Fruit fly (Drosophila melanogaster) whole organism, embryonic: Measurements from ENCODE around the gene CG43850.

ENCODE experiments used
- Adf1 ChIP-seq: fragments of 200-800 bp; sonication (Bioruptor generic); IDR thresholded peaks from 2 replicates; pipeline ENCODE4 v1.3.6; 2022; ENCODE audit warnings: missing biosample characterization, missing genetic modification characterization
- B-H1 ChIP-seq: fragments of 200-800 bp; sonication (Bioruptor generic); IDR thresholded peaks from 3 replicates; pipeline ENCODE4 v1.3.6; 2022; ENCODE audit warnings: missing biosample characterization, missing genetic modification characterization
- CG10565 ChIP-seq: fragments of 200-800 bp; sonication (Bioruptor generic); optimal IDR thresholded peaks from 3 replicates; lab custom pipeline; 2016; ENCODE audit warnings: missing biosample characterization, mild to moderate bottlenecking, missing genetic modification characterization
- CG10979 ChIP-seq: fragments of 200-800 bp; sonication (Bioruptor generic); optimal IDR thresholded peaks from 2 replicates; lab custom pipeline; 2018; ENCODE audit warnings: missing biosample characterization, mild to moderate bottlenecking, missing genetic modification characterization, moderate library complexity
- CG11504 ChIP-seq: fragments of 200-800 bp; sonication (Bioruptor generic); optimal IDR thresholded peaks from 3 replicates; lab custom pipeline; 2019; ENCODE audit warnings: missing biosample characterization, mild to moderate bottlenecking, missing genetic modification characterization, moderate library complexity
- CG11695 ChIP-seq: fragments of 200-800 bp; sonication (Bioruptor generic); IDR thresholded peaks from 3 replicates; pipeline ENCODE4 v1.3.6; 2022; ENCODE audit warnings: missing biosample characterization, missing genetic modification characterization
- CG12071 ChIP-seq: fragments of 200-800 bp; sonication (Bioruptor generic); optimal IDR thresholded peaks from 3 replicates; lab custom pipeline; 2018; ENCODE audit warnings: missing biosample characterization, mild to moderate bottlenecking, missing genetic modification characterization
- CG12236 ChIP-seq: fragments of 200-800 bp; sonication (Bioruptor generic); optimal IDR thresholded peaks from 2 replicates; lab custom pipeline; 2016; ENCODE audit warnings: missing biosample characterization, missing genetic modification characterization
- CG12659 ChIP-seq: fragments of 200-800 bp; sonication (Bioruptor generic); optimal IDR thresholded peaks from 3 replicates; lab custom pipeline; 2017; ENCODE audit warnings: mild to moderate bottlenecking, missing biosample characterization, missing genetic modification reagents, missing genetic modification characterization
- CG1603 ChIP-seq: fragments of 200-800 bp; sonication (Bioruptor generic); optimal IDR thresholded peaks from 2 replicates; lab custom pipeline; 2019; ENCODE audit warnings: missing biosample characterization, mild to moderate bottlenecking, missing genetic modification characterization, moderate library complexity
- CG17359 ChIP-seq: fragments of 200-800 bp; sonication (Bioruptor generic); optimal IDR thresholded peaks from 3 replicates; lab custom pipeline; 2018; ENCODE audit warnings: missing biosample characterization, mild to moderate bottlenecking, missing genetic modification characterization, moderate library complexity
- CG17912 ChIP-seq: fragments of 200-800 bp; sonication (Bioruptor generic); optimal IDR thresholded peaks from 2 replicates; lab custom pipeline; 2018; ENCODE audit warnings: missing biosample characterization, mild to moderate bottlenecking, missing genetic modification characterization
- CG1792 ChIP-seq: fragments of 200-800 bp; sonication (Bioruptor generic); optimal IDR thresholded peaks from 2 replicates; lab custom pipeline; 2016; ENCODE audit warnings: missing biosample characterization, missing genetic modification characterization
- CG30403 ChIP-seq: fragments of 200-800 bp; sonication (Bioruptor generic); optimal IDR thresholded peaks from 3 replicates; lab custom pipeline; 2016; ENCODE audit warnings: missing biosample characterization, missing genetic modification characterization
- CG33213 ChIP-seq: fragments of 200-800 bp; sonication (Bioruptor generic); optimal IDR thresholded peaks from 3 replicates; lab custom pipeline; 2016; ENCODE audit warnings: missing biosample characterization, missing genetic modification characterization
- CG4282 ChIP-seq: fragments of 200-800 bp; sonication (Bioruptor generic); optimal IDR thresholded peaks from 2 replicates; lab custom pipeline; 2016; ENCODE audit warnings: missing biosample characterization, missing genetic modification characterization
- CG43689 ChIP-seq: fragments of 200-800 bp; sonication (Bioruptor generic); IDR thresholded peaks from 2 replicates; pipeline ENCODE4 v1.3.6; 2022; ENCODE audit warnings: missing biosample characterization, missing genetic modification characterization
- CG6175 ChIP-seq: fragments of 200-800 bp; sonication (Bioruptor generic); IDR thresholded peaks from 3 replicates; pipeline ENCODE4 v1.3.6; 2022; ENCODE audit warnings: missing biosample characterization, missing genetic modification characterization
- CG6683 ChIP-seq: fragments of 200-800 bp; sonication (Bioruptor generic); optimal IDR thresholded peaks from 2 replicates; lab custom pipeline; 2017; ENCODE audit warnings: missing biosample characterization, mild to moderate bottlenecking, missing genetic modification characterization, missing genetic modification reagents
- CG6854 ChIP-seq: fragments of 200-800 bp; sonication (Bioruptor generic); optimal IDR thresholded peaks from 3 replicates; lab custom pipeline; 2017; ENCODE audit warnings: missing biosample characterization, mild to moderate bottlenecking, missing genetic modification characterization
- D19A ChIP-seq: fragments of 200-800 bp; optimal IDR thresholded peaks from 3 replicates; lab custom pipeline; 2019; ENCODE audit warnings: missing biosample characterization, mild to moderate bottlenecking, missing genetic modification characterization, moderate library complexity
- HHEX ChIP-seq: fragments of 200-800 bp; sonication (Bioruptor generic); optimal IDR thresholded peaks from 3 replicates; lab custom pipeline; 2017; ENCODE audit warnings: missing biosample characterization, mild to moderate bottlenecking, missing genetic modification characterization, missing genetic modification reagents
- HLH4C ChIP-seq: fragments of 200-800 bp; sonication (Bioruptor generic); IDR thresholded peaks from 3 replicates; pipeline ENCODE4 v1.3.6; 2022; ENCODE audit warnings: missing biosample characterization, missing genetic modification characterization; ENCODE audit not compliant: partially characterized antibody
- Hmr ChIP-seq: fragments of 200-800 bp; sonication (Bioruptor generic); optimal IDR thresholded peaks from 3 replicates; lab custom pipeline; 2017; ENCODE audit warnings: mild to moderate bottlenecking, missing biosample characterization, missing genetic modification reagents, missing genetic modification characterization
- MBD-R2 ChIP-seq: fragments of 200-800 bp; sonication (Bioruptor generic); IDR thresholded peaks from 2 replicates; pipeline ENCODE4 v1.3.6; 2022; ENCODE audit warnings: missing biosample characterization, missing genetic modification characterization
- Max ChIP-seq: fragments of 200-800 bp; sonication (Bioruptor generic); optimal IDR thresholded peaks from 2 replicates; lab custom pipeline; 2016; ENCODE audit warnings: missing biosample characterization, mild to moderate bottlenecking, missing genetic modification characterization
- ab ChIP-seq: fragments of 200-800 bp; sonication (Bioruptor generic); optimal IDR thresholded peaks from 2 replicates; lab custom pipeline; 2016; ENCODE audit warnings: missing biosample characterization, missing genetic modification characterization
- bbx ChIP-seq: fragments of 200-800 bp; sonication (Bioruptor generic); IDR thresholded peaks from 2 replicates; pipeline ENCODE4 v1.3.6; 2022; ENCODE audit warnings: missing biosample characterization, missing genetic modification characterization; ENCODE audit not compliant: partially characterized antibody
- chn ChIP-seq: fragments of 200-800 bp; sonication (Bioruptor generic); optimal IDR thresholded peaks from 2 replicates; lab custom pipeline; 2016; ENCODE audit warnings: missing biosample characterization, missing genetic modification characterization
- danr ChIP-seq: fragments of 200-800 bp; sonication (Bioruptor generic); IDR thresholded peaks from 2 replicates; pipeline ENCODE4 v1.3.6; 2022; ENCODE audit warnings: missing biosample characterization, missing genetic modification characterization
- dm ChIP-seq: fragments of 200-800 bp; sonication (Bioruptor generic); optimal IDR thresholded peaks from 3 replicates; lab custom pipeline; 2016; ENCODE audit warnings: missing biosample characterization, missing genetic modification characterization
- ems ChIP-seq: fragments of 200-800 bp; sonication (Bioruptor generic); optimal IDR thresholded peaks from 3 replicates; lab custom pipeline; 2016; ENCODE audit warnings: missing biosample characterization, missing genetic modification characterization
- ewg ChIP-seq: fragments of 200-800 bp; sonication (Bioruptor generic); optimal IDR thresholded peaks from 3 replicates; lab custom pipeline; 2017; ENCODE audit warnings: mild to moderate bottlenecking, missing biosample characterization, missing genetic modification reagents, missing genetic modification characterization
- exex ChIP-seq: fragments of 200-800 bp; sonication (Bioruptor generic); optimal IDR thresholded peaks from 4 replicates; lab custom pipeline; 2018; ENCODE audit warnings: missing biosample characterization, mild to moderate bottlenecking, missing genetic modification characterization, moderate library complexity
- ftz-f1 ChIP-seq: fragments of 200-800 bp; sonication (Bioruptor generic); optimal IDR thresholded peaks from 2 replicates; lab custom pipeline; 2016; ENCODE audit warnings: missing biosample characterization, missing genetic modification characterization
- grn ChIP-seq: fragments of 200-800 bp; sonication (Bioruptor generic); optimal IDR thresholded peaks from 3 replicates; lab custom pipeline; 2017; ENCODE audit warnings: missing biosample characterization, missing genetic modification characterization
- gsb-n ChIP-seq: fragments of 200-800 bp; sonication (Bioruptor generic); optimal IDR thresholded peaks from 3 replicates; lab custom pipeline; 2018; ENCODE audit warnings: missing biosample characterization, mild to moderate bottlenecking, missing genetic modification characterization
- insv ChIP-seq, 2 experiments: fragments of 200-800 bp; sonication (Bioruptor generic); optimal IDR thresholded peaks; 3 replicates each; lab custom pipeline; 2016 to 2018; ENCODE audit warnings: missing biosample characterization in 2 of 2, missing genetic modification characterization in 2 of 2
- lov ChIP-seq, 2 experiments: fragments of 200-800 bp in 1 of 2; fragments of >200 bp in 1 of 2; sonication (Bioruptor generic) in 1 of 2; IDR thresholded peaks in 1 of 2; optimal IDR thresholded peaks in 1 of 2; 2 replicates in 1 of 2; 3 replicates in 1 of 2; pipeline versions ENCODE4 v1.3.6 to Lab custom; 2017 to 2022; ENCODE audit warnings: missing biosample characterization in 1 of 2, missing genetic modification characterization in 1 of 2
- p53 ChIP-seq: fragments of 200-800 bp; sonication (Bioruptor generic); optimal IDR thresholded peaks from 2 replicates; lab custom pipeline; 2016; ENCODE audit warnings: missing biosample characterization, missing genetic modification characterization
- pfk ChIP-seq: fragments of 200-800 bp; sonication (Bioruptor generic); optimal IDR thresholded peaks from 2 replicates; lab custom pipeline; 2018; ENCODE audit warnings: missing biosample characterization, mild to moderate bottlenecking, missing genetic modification characterization, moderate library complexity
- pnt ChIP-seq: fragments of 200-800 bp; sonication (Bioruptor generic); optimal IDR thresholded peaks from 3 replicates; lab custom pipeline; 2016; ENCODE audit warnings: missing biosample characterization, missing genetic modification characterization
- repo ChIP-seq: fragments of 200-800 bp; sonication (Bioruptor generic); optimal IDR thresholded peaks from 2 replicates; lab custom pipeline; 2016; ENCODE audit warnings: missing biosample characterization, missing genetic modification characterization
- ro ChIP-seq: fragments of 200-800 bp; sonication (Bioruptor generic); IDR thresholded peaks from 2 replicates; pipeline ENCODE4 v1.3.6; 2022; ENCODE audit warnings: missing biosample characterization, missing genetic modification characterization
- seq ChIP-seq: fragments of 200-800 bp; sonication (Bioruptor generic); IDR thresholded peaks from 2 replicates; pipeline ENCODE4 v1.3.6; 2022; ENCODE audit warnings: missing biosample characterization, missing genetic modification characterization
- ssp ChIP-seq: fragments of 200-800 bp; sonication (Bioruptor generic); IDR thresholded peaks from 2 replicates; pipeline ENCODE4 v1.3.6; 2022; ENCODE audit warnings: missing biosample characterization, missing genetic modification characterization
- tup ChIP-seq: fragments of 200-800 bp; sonication (Bioruptor generic); optimal IDR thresholded peaks from 2 replicates; lab custom pipeline; 2016; ENCODE audit warnings: missing biosample characterization, mild to moderate bottlenecking, missing genetic modification characterization, moderate library complexity
- z ChIP-seq: fragments of 200-800 bp; sonication (Bioruptor generic); IDR thresholded peaks from 3 replicates; pipeline ENCODE4 v1.3.6; 2022; ENCODE audit warnings: missing biosample characterization, missing genetic modification characterization

The CG43850 gene

dm6 chr2L:13414525-13415481 is at the start of gene CG43850, which contains the start of the genes CG16956 and CG42784 (continued):
- TF ChIP-seq chn (GFP tag; lab: Kevin White, UChicago) (no peak), MBD-R2 (no peak), pnt (GFP tag; lab: Kevin White, UChicago) (no peak), CG1603 (tag; lab: Kevin White, UChicago) (peak; percentile 50), bbx (GFP tag; lab: Robert Waterston, UW) (no peak), lov (optimal IDR thresholded peaks at IDR 0.05; lab: Kevin White, UChicago) (no peak), lov (GFP tag; IDR thresholded peaks at IDR 0.05; lab: Robert Waterston, UW) (peak; percentile 53; the same call in 1 of the 3 replicates), ewg (GFP tag; lab: Kevin White, UChicago) (peak; percentile 89), ro (GFP tag; lab: Robert Waterston, UW) (no peak), gsb-n (tag; lab: Kevin White, UChicago) (no peak), pfk (peak; percentile 58), Hmr (GFP tag; lab: Kevin White, UChicago) (peak; percentile 94), CG10565 (GFP tag; lab: Kevin White, UChicago) (no peak), ab (no peak), repo (GFP tag; lab: Kevin White, UChicago) (no peak), p53 (no peak), CG11695 (GFP tag; lab: Robert Waterston, UW) (peak; percentile 20; the same call in 1 of the 3 replicates), dm (GFP tag; lab: Kevin White, UChicago) (no peak), CG1792 (GFP tag; lab: Kevin White, UChicago) (no peak), Max (no peak), danr (GFP tag; lab: Robert Waterston, UW) (no peak), CG43689 (peak; percentile 46; the same call in 1 of the 2 replicates), CG30403 (GFP tag; lab: Kevin White, UChicago) (no peak), ftz-f1 (GFP tag; lab: Kevin White, UChicago) (no peak), Adf1 (GFP tag; lab: Robert Waterston, UW) (no peak; the same call in 1 of the 2 replicates), CG12071 (GFP tag; lab: Kevin White, UChicago) (peak; percentile 89), ems (GFP tag; lab: Kevin White, UChicago) (no peak), CG4282 (GFP tag; lab: Kevin White, UChicago) (no peak), B-H1 (GFP tag; lab: Robert Waterston, UW) (no peak), grn (GFP tag; lab: Kevin White, UChicago) (peak; percentile 1), seq (GFP tag; lab: Robert Waterston, UW) (peak; percentile 53; the same call in 1 of the 2 replicates), CG6854 (GFP tag; lab: Kevin White, UChicago) (peak; percentile 84), CG12659 (peak; percentile 63), CG17359 (tag; lab: Kevin White, UChicago) (no peak), D19A (tag; lab: Kevin White, UChicago) (no peak), CG6175 (no peak), z (GFP tag; lab: Robert Waterston, UW) (no peak), ssp (GFP tag; lab: Robert Waterston, UW) (no peak), tup (GFP tag; lab: Kevin White, UChicago) (no peak), CG17912 (peak; percentile 71), HLH4C (GFP tag; lab: Robert Waterston, UW) (no peak), CG33213 (GFP tag; lab: Kevin White, UChicago) (peak; percentile 30), HHEX (GFP tag; lab: Kevin White, UChicago) (peak; percentile 78), CG10979 (no peak), CG11504 (tag; lab: Kevin White, UChicago) (peak; percentile 57), insv (GFP tag; optimal IDR thresholded peaks at IDR 0.05; lab: Kevin White, UChicago) (peak in 1 of 2 experiments; percentile 49), CG12236 (GFP tag; lab: Kevin White, UChicago) (no peak), exex (peak; percentile 48), CG6683 (GFP tag; lab: Kevin White, UChicago) (peak; percentile 63)
